Fruit fly (Drosophila melanogaster): ENCODE results near the gene CG42813.

DNA sequence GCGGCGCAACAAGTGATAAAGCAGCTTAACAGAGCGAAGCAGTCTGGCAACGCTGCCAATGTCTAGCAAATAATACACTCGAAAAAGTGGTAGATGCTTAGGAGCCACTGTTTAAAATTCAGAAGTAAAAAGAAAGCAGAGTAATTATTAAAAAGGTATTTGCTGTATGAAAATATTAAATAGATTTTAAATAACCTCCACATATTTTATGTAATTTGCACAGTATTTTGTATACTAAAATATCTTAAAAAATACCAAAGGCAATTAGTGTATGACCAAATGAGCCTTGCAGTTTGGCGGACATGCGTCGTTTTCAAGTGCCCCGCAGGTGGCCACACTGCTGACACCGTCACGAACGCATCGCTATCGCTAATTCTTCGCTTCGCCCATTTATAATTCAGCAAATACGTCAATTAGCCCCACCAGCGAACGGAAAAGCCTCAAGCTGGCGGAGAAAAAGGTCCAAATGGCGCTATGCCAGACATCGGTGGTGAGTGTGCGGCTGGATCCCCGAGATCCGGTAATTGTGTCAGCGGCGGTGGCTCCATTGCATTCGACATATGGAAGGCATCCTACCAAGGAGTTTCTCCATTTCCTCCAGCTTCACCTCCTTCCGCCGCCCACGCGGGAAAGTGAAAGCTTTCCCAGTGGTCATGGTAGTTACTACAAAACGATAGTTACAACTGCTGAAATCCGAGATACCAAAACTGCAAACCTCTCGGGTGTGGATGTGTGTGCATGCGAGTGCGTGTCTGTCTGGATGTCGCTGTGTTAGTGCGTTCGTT lies 25.0 kb upstream of the CG42813 start, which contains the start of gene pll:
- TF ChIP-seq h (optimal IDR thresholded peaks at IDR 0.05) (no peak), insv (optimal IDR thresholded peaks at IDR 0.05) (no peak)

All from Kc167 (cell line).